Worm (Caenorhabditis elegans) whole organism, midembryonic: Measurements from ENCODE around the gene R04B3.3.

Experiments used
- cog-1 ChIP-seq: sonication (generic microtip); optimal IDR thresholded peaks from 2 replicates; lab custom pipeline; 2016; ENCODE audit warnings: missing genetic modification characterization, missing compliant biosample characterization
- flt-1 ChIP-seq: fragments of 200-800 bp; sonication (Bioruptor generic); IDR thresholded peaks from 2 replicates; pipeline ENCODE4 v1.3.6; 2022; ENCODE audit warnings: missing genetic modification characterization, missing compliant biosample characterization
- klf-2 ChIP-seq: fragments of 200-800 bp; sonication (Bioruptor generic); conservative IDR thresholded peaks from 2 replicates; pipeline ENCODE4 v1.3.6; 2022; ENCODE audit warnings: missing genetic modification reagents, missing genetic modification characterization, missing compliant biosample characterization
- med-1 ChIP-seq: sonication (generic microtip); optimal IDR thresholded peaks from 2 replicates; lab custom pipeline; 2017; ENCODE audit warnings: missing genetic modification characterization, mild to moderate bottlenecking, missing compliant biosample characterization, antibody characterized with exemption, missing genetic modification reagents; ENCODE audit not compliant: insufficient read depth
- ref-1 ChIP-seq: fragments of 200-800 bp; sonication (Bioruptor generic); conservative IDR thresholded peaks from 2 replicates; pipeline ENCODE4 v1.3.6; 2022; ENCODE audit warnings: missing genetic modification reagents, missing genetic modification characterization, missing compliant biosample characterization
- tab-1 ChIP-seq: fragments of 200-800 bp; sonication (Bioruptor generic); IDR thresholded peaks from 2 replicates; pipeline ENCODE4 v1.3.6; 2022; ENCODE audit warnings: missing genetic modification characterization, missing compliant biosample characterization
- ztf-23 ChIP-seq: fragments of 200-800 bp; sonication (Bioruptor generic); IDR thresholded peaks from 2 replicates; pipeline ENCODE4 v1.3.6; 2022; ENCODE audit warnings: missing genetic modification reagents, missing genetic modification characterization, missing compliant biosample characterization

- no peak for TF ChIP-seq klf-2 (GFP tag; lab: Robert Waterston, UW)
- TF ChIP-seq cog-1 (tag; lab: Kevin White, UChicago): no peak
- TF ChIP-seq ztf-23: no peak
- no peak for TF ChIP-seq med-1 (GFP tag; lab: Kevin White, UChicago)
- no peak for TF ChIP-seq flt-1
- no peak for TF ChIP-seq ref-1 (GFP tag; lab: Robert Waterston, UW)
- no peak for TF ChIP-seq tab-1
These were observed 20.9 kb downstream of the R04B3.3 start for ce11 chrX:2454914-2455313.
